Worm (Caenorhabditis elegans) whole organism, early embryonic: ENCODE data around the gene eif-2Bdelta.

Experiments used
- F13C5.2 ChIP-seq: sonication (generic microtip); optimal IDR thresholded peaks from 2 replicates; lab custom pipeline; 2017; ENCODE audit warnings: mild to moderate bottlenecking, missing genetic modification characterization, inconsistent platforms, missing compliant biosample characterization
- ama-1 ChIP-seq: fragments of 150-350 bp; optimal IDR thresholded peaks from 2 replicates; lab custom pipeline; 2014
- ceh-13 ChIP-seq: fragments of 200-800 bp; sonication (Bioruptor generic); optimal IDR thresholded peaks from 2 replicates; lab custom pipeline; 2018; ENCODE audit warnings: mild to moderate bottlenecking, missing genetic modification characterization, missing compliant biosample characterization
- flt-1 ChIP-seq: fragments of 200-800 bp; sonication (Bioruptor generic); IDR thresholded peaks from 2 replicates; pipeline ENCODE4 v1.3.6; 2022; ENCODE audit warnings: missing genetic modification characterization, missing compliant biosample characterization
- hmg-4 ChIP-seq: fragments of 200-800 bp; sonication (Bioruptor generic); optimal IDR thresholded peaks from 2 replicates; lab custom pipeline; 2018; ENCODE audit warnings: mild to moderate bottlenecking, missing genetic modification characterization, missing compliant biosample characterization
- scrt-1 ChIP-seq: fragments of 200-800 bp; sonication (Bioruptor generic); IDR thresholded peaks from 2 replicates; pipeline ENCODE4 v1.3.6; 2022; ENCODE audit warnings: missing genetic modification characterization, missing compliant biosample characterization
- tbx-11 ChIP-seq: fragments of 200-800 bp; sonication (Bioruptor generic); IDR thresholded peaks from 2 replicates; pipeline ENCODE4 v1.3.6; 2022; ENCODE audit warnings: missing genetic modification characterization, missing compliant biosample characterization

DNA sequence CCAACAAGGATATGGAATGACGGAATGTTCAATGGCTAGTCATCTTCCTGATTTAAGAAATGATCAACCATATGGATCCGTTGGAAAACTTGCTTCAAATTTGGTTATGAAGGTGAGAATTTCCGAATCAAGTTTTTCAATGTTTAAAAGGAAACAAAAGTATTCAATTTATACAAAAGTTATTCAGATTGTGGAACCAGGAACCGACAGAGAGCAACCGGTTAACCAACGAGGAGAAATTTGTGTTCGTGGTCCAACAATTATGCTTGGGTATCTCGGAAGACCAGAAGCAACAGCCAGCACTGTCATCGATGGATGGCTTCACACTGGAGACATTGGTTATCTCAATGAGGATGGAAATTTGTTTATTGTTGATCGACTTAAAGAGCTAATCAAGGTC, 4.0 kb upstream of the eif-2Bdelta start:
- TF ChIP-seq tbx-11, result no peak
- no peak for TF ChIP-seq flt-1 (GFP tag; lab: Robert Waterston, UW)
- TF ChIP-seq ama-1 (lab: Kevin White, UChicago), result no peak
- no peak for TF ChIP-seq hmg-4 (GFP tag; lab: Kevin White, UChicago)
- TF ChIP-seq F13C5.2 (tag; lab: Kevin White, UChicago), result no peak
- TF ChIP-seq ceh-13 (GFP tag; lab: Kevin White, UChicago), result no peak
- no peak for TF ChIP-seq scrt-1 (GFP tag; lab: Robert Waterston, UW)
